Worm (Caenorhabditis elegans) whole organism, L3 larva: Measurements from ENCODE around the gene T02C5.1.

Experiments
- fkh-2 ChIP-seq: fragments of 150-350 bp; optimal IDR thresholded peaks from 2 replicates; lab custom pipeline; 2014; ENCODE audit warnings: missing biosample characterization, missing genetic modification reagents, missing genetic modification characterization
- nhr-77 ChIP-seq: fragments of 150-350 bp; optimal IDR thresholded peaks from 2 replicates; lab custom pipeline; 2014; ENCODE audit warnings: missing biosample characterization, missing genetic modification characterization

- TF ChIP-seq fkh-2, result no peak
- TF ChIP-seq nhr-77 (tag; lab: Kevin White, UChicago), result no peak
Observed at ce11 chrX:2674514-2674913, 20.2 kb upstream of the T02C5.1 start.
